Fruit fly (Drosophila melanogaster): ENCODE measurements around the gene MED11.

Gene MED11

dm6 chr3L:18784562-18784961 is 38.9 kb downstream of the MED11 start:
- no peak for TF ChIP-seq CG8478 (optimal IDR thresholded peaks at IDR 0.05)
- TF ChIP-seq CTCF (optimal IDR thresholded peaks at IDR 0.05) = no peak

dm6 chr3L:18786066-18786426 is 40.4 kb downstream of the MED11 start:
- TF ChIP-seq CTCF (optimal IDR thresholded peaks at IDR 0.05) (no peak), CG8478 (optimal IDR thresholded peaks at IDR 0.05) (no peak)

- TF ChIP-seq CG8478 (optimal IDR thresholded peaks at IDR 0.05) (no peak), CTCF (optimal IDR thresholded peaks at IDR 0.05) (no peak)
Observed at dm6 chr3L:18786427-18787104, 40.9 kb downstream of the MED11 start.

- TF ChIP-seq CTCF (optimal IDR thresholded peaks at IDR 0.05) (no peak), CG8478 (optimal IDR thresholded peaks at IDR 0.05) (no peak)
Observed at dm6 chr3L:18787882-18788281, 42.2 kb downstream of the MED11 start.

dm6 chr3L:18789203-18790018 is 43.8 kb downstream of the MED11 start:
- TF ChIP-seq CTCF (optimal IDR thresholded peaks at IDR 0.05) (no peak), CG8478 (optimal IDR thresholded peaks at IDR 0.05) (no peak)

- no peak for TF ChIP-seq CTCF (optimal IDR thresholded peaks at IDR 0.05)
Observed at dm6 chr3L:18790630-18791167, 45.0 kb downstream of the MED11 start.

- no peak for TF ChIP-seq CTCF (optimal IDR thresholded peaks at IDR 0.05)
- TF ChIP-seq CG8478 (optimal IDR thresholded peaks at IDR 0.05) = no peak
Observed at dm6 chr3L:18791232-18792008, 45.8 kb downstream of the MED11 start.

- TF ChIP-seq CG8478 (optimal IDR thresholded peaks at IDR 0.05) (no peak), CTCF (optimal IDR thresholded peaks at IDR 0.05) (no peak)
Observed at dm6 chr3L:18792009-18792339, 46.3 kb downstream of the MED11 start.

- no peak for TF ChIP-seq CTCF (optimal IDR thresholded peaks at IDR 0.05)
- no peak for TF ChIP-seq CG8478 (optimal IDR thresholded peaks at IDR 0.05)
Observed at dm6 chr3L:18792834-18793233, 47.2 kb downstream of the MED11 start.

dm6 chr3L:18795056-18795841 is 49.6 kb downstream of the MED11 start:
- no peak for TF ChIP-seq CTCF (optimal IDR thresholded peaks at IDR 0.05)
- TF ChIP-seq CG8478 (optimal IDR thresholded peaks at IDR 0.05) = no peak

Data from S2 (cell line).